Fruit fly (Drosophila melanogaster) whole organism, embryonic: ENCODE measurements around the gene CG9672.

Source experiments
- Bdp1 ChIP-seq: fragments of 200-800 bp; sonication (Bioruptor generic); optimal IDR thresholded peaks from 3 replicates; lab custom pipeline; 2016; ENCODE audit warnings: missing biosample characterization, missing genetic modification characterization
- CG10654 ChIP-seq: fragments of 200-800 bp; sonication (Bioruptor generic); optimal IDR thresholded peaks from 2 replicates; lab custom pipeline; 2016; ENCODE audit warnings: missing biosample characterization, missing genetic modification characterization
- CG10959 ChIP-seq: fragments of 200-800 bp; sonication (Bioruptor generic); IDR thresholded peaks from 2 replicates; pipeline ENCODE4 v1.3.6; 2022; ENCODE audit warnings: missing biosample characterization, missing genetic modification characterization
- CG12104 ChIP-seq: fragments of 200-800 bp; sonication (Bioruptor generic); optimal IDR thresholded peaks from 3 replicates; lab custom pipeline; 2016; ENCODE audit warnings: missing biosample characterization, missing genetic modification characterization
- CG14710 ChIP-seq: fragments of 200-800 bp; sonication (Bioruptor generic); optimal IDR thresholded peaks from 3 replicates; lab custom pipeline; 2019; ENCODE audit warnings: missing biosample characterization, mild to moderate bottlenecking, missing genetic modification characterization, moderate library complexity
- CG15073 ChIP-seq: fragments of 200-800 bp; sonication (Bioruptor generic); optimal IDR thresholded peaks from 2 replicates; lab custom pipeline; 2016; ENCODE audit warnings: missing biosample characterization, missing genetic modification characterization
- CG17912 ChIP-seq: fragments of 200-800 bp; sonication (Bioruptor generic); optimal IDR thresholded peaks from 2 replicates; lab custom pipeline; 2018; ENCODE audit warnings: missing biosample characterization, mild to moderate bottlenecking, missing genetic modification characterization
- CG2129 ChIP-seq: fragments of 200-800 bp; sonication (Bioruptor generic); IDR thresholded peaks from 2 replicates; pipeline ENCODE4 v1.3.6; 2022; ENCODE audit warnings: missing biosample characterization, missing genetic modification characterization; ENCODE audit not compliant: partially characterized antibody
- CG30403 ChIP-seq: fragments of 200-800 bp; sonication (Bioruptor generic); optimal IDR thresholded peaks from 3 replicates; lab custom pipeline; 2016; ENCODE audit warnings: missing biosample characterization, missing genetic modification characterization
- CG30431 ChIP-seq: fragments of 200-800 bp; sonication (Bioruptor generic); optimal IDR thresholded peaks from 2 replicates; lab custom pipeline; 2017; ENCODE audit warnings: missing biosample characterization, missing genetic modification characterization
- CG3407 ChIP-seq: fragments of 200-800 bp; sonication (Bioruptor generic); optimal IDR thresholded peaks from 2 replicates; lab custom pipeline; 2018; ENCODE audit warnings: missing biosample characterization, mild to moderate bottlenecking, missing genetic modification characterization
- CG3847 ChIP-seq: fragments of 200-800 bp; sonication (Bioruptor generic); IDR thresholded peaks from 2 replicates; pipeline ENCODE4 v1.3.6; 2022; ENCODE audit warnings: missing biosample characterization, missing genetic modification characterization
- CG4730 ChIP-seq: fragments of 200-800 bp; sonication (Bioruptor generic); IDR thresholded peaks from 2 replicates; pipeline ENCODE4 v1.3.6; 2022; ENCODE audit warnings: missing biosample characterization, missing genetic modification characterization
- CG5953 ChIP-seq: fragments of 200-800 bp; sonication (Bioruptor generic); IDR thresholded peaks from 2 replicates; pipeline ENCODE4 v1.3.6; 2022; ENCODE audit warnings: missing biosample characterization, missing genetic modification characterization
- CG6254 ChIP-seq: fragments of 200-800 bp; sonication (Bioruptor generic); optimal IDR thresholded peaks from 3 replicates; lab custom pipeline; 2017; ENCODE audit warnings: mild to moderate bottlenecking, missing biosample characterization, missing genetic modification reagents, missing genetic modification characterization
- CG7786 ChIP-seq: fragments of 200-800 bp; sonication (Bioruptor generic); optimal IDR thresholded peaks from 2 replicates; lab custom pipeline; 2016; ENCODE audit warnings: missing biosample characterization, missing genetic modification characterization
- CG8290 ChIP-seq, 3 experiments: fragments of 200-800 bp; sonication (Bioruptor generic); optimal IDR thresholded peaks; 2 replicates each; lab custom pipeline; 2016 to 2019; ENCODE audit warnings: missing biosample characterization in 3 of 3, missing genetic modification characterization in 3 of 3, mild to moderate bottlenecking in 2 of 3, moderate library complexity in 1 of 3
- CG8924 ChIP-seq: fragments of 200-800 bp; optimal IDR thresholded peaks from 3 replicates; lab custom pipeline; 2019; ENCODE audit warnings: missing biosample characterization, mild to moderate bottlenecking, missing genetic modification characterization, moderate library complexity
- CG9932 ChIP-seq: fragments of 200-800 bp; sonication (Bioruptor generic); IDR thresholded peaks from 2 replicates; pipeline ENCODE4 v1.3.6; 2022; ENCODE audit warnings: missing biosample characterization, missing genetic modification characterization
- CkIIα-i1 ChIP-seq: fragments of 200-800 bp; sonication (Bioruptor generic); IDR thresholded peaks from 2 replicates; pipeline ENCODE4 v1.3.6; 2022; ENCODE audit warnings: missing biosample characterization, missing genetic modification characterization
- D19A ChIP-seq: fragments of 200-800 bp; optimal IDR thresholded peaks from 3 replicates; lab custom pipeline; 2019; ENCODE audit warnings: missing biosample characterization, mild to moderate bottlenecking, missing genetic modification characterization, moderate library complexity
- D19B ChIP-seq: fragments of 200-800 bp; sonication (Bioruptor generic); optimal IDR thresholded peaks from 2 replicates; lab custom pipeline; 2017; ENCODE audit warnings: missing biosample characterization, mild to moderate bottlenecking, missing genetic modification characterization
- Dbx ChIP-seq: fragments of 200-800 bp; sonication (Bioruptor generic); IDR thresholded peaks from 3 replicates; pipeline ENCODE4 v1.3.6; 2022; ENCODE audit warnings: missing biosample characterization, missing genetic modification characterization
- E2f2 ChIP-seq: fragments of 200-800 bp; sonication (Bioruptor generic); IDR thresholded peaks from 2 replicates; pipeline ENCODE4 v1.3.6; 2022; ENCODE audit warnings: missing biosample characterization, missing genetic modification characterization
- ERR ChIP-seq: fragments of 200-800 bp; sonication (Bioruptor generic); optimal IDR thresholded peaks from 2 replicates; lab custom pipeline; 2016; ENCODE audit warnings: missing biosample characterization, missing genetic modification characterization
- Gsc ChIP-seq: fragments of 200-800 bp; sonication (Bioruptor generic); IDR thresholded peaks from 2 replicates; pipeline ENCODE4 v1.3.6; 2022; ENCODE audit warnings: missing biosample characterization, missing genetic modification characterization
- HmgD ChIP-seq: fragments of 200-800 bp; sonication (Bioruptor generic); optimal IDR thresholded peaks from 3 replicates; lab custom pipeline; 2016; ENCODE audit warnings: missing biosample characterization, missing genetic modification characterization
- Lhr ChIP-seq: fragments of 200-800 bp; sonication (Bioruptor generic); optimal IDR thresholded peaks from 3 replicates; lab custom pipeline; 2017; ENCODE audit warnings: mild to moderate bottlenecking, missing biosample characterization, missing genetic modification reagents, missing genetic modification characterization
- MESR4 ChIP-seq: fragments of 200-800 bp; sonication (Bioruptor generic); optimal IDR thresholded peaks from 2 replicates; lab custom pipeline; 2018; ENCODE audit warnings: missing biosample characterization, mild to moderate bottlenecking, missing genetic modification characterization, moderate library complexity
- Med ChIP-seq: fragments of 200-800 bp; sonication (Bioruptor generic); peaks from one replicate; lab custom pipeline; 2016; ENCODE audit warnings: missing biosample characterization, missing genetic modification characterization, mild to moderate bottlenecking, inconsistent platforms, moderate library complexity
- Mes4 ChIP-seq: fragments of 200-800 bp; sonication (Bioruptor generic); optimal IDR thresholded peaks from 2 replicates; lab custom pipeline; 2016; ENCODE audit warnings: missing biosample characterization, missing genetic modification characterization
- Ravus ChIP-seq: fragments of 200-800 bp; sonication (Bioruptor generic); IDR thresholded peaks from 2 replicates; pipeline ENCODE4 v1.3.6; 2022; ENCODE audit warnings: missing biosample characterization, missing genetic modification characterization
- Stat92E ChIP-seq, 3 experiments: fragments of >200 bp in 2 of 3; fragments of 200-800 bp in 1 of 3; sonication (Bioruptor generic) in 1 of 3; optimal IDR thresholded peaks; 2 replicates each; lab custom pipeline; 2017 to 2019; ENCODE audit warnings: missing biosample characterization in 3 of 3, missing genetic modification characterization in 3 of 3, mild to moderate bottlenecking in 1 of 3, moderate library complexity in 1 of 3
- YL-1 ChIP-seq: fragments of 200-800 bp; sonication (Bioruptor generic); optimal IDR thresholded peaks from 3 replicates; lab custom pipeline; 2017; ENCODE audit warnings: missing biosample characterization, mild to moderate bottlenecking, missing genetic modification characterization
- bigmax ChIP-seq: fragments of 200-800 bp; sonication (Bioruptor generic); optimal IDR thresholded peaks from 2 replicates; lab custom pipeline; 2018; ENCODE audit warnings: missing biosample characterization, mild to moderate bottlenecking, missing genetic modification characterization
- cas ChIP-seq: fragments of 200-800 bp; sonication (Bioruptor generic); IDR thresholded peaks from 2 replicates; pipeline ENCODE4 v1.3.6; 2022; ENCODE audit warnings: missing biosample characterization, missing genetic modification characterization
- caup ChIP-seq: fragments of 200-800 bp; sonication (Bioruptor generic); optimal IDR thresholded peaks from 3 replicates; lab custom pipeline; 2017; ENCODE audit warnings: missing biosample characterization, mild to moderate bottlenecking, missing genetic modification characterization, moderate library complexity; ENCODE audit not compliant: severe bottlenecking
- dmrt11E ChIP-seq: fragments of 200-800 bp; sonication (Bioruptor generic); optimal IDR thresholded peaks from 3 replicates; lab custom pipeline; 2018; ENCODE audit warnings: missing biosample characterization, mild to moderate bottlenecking, missing genetic modification characterization, moderate library complexity
- en ChIP-seq: fragments of 200-800 bp; sonication (Bioruptor generic); optimal IDR thresholded peaks from 2 replicates; lab custom pipeline; 2016; ENCODE audit warnings: missing biosample characterization, missing genetic modification characterization
- ftz-f1 ChIP-seq: fragments of 200-800 bp; sonication (Bioruptor generic); optimal IDR thresholded peaks from 2 replicates; lab custom pipeline; 2016; ENCODE audit warnings: missing biosample characterization, missing genetic modification characterization
- insv ChIP-seq, 2 experiments: fragments of 200-800 bp; sonication (Bioruptor generic); optimal IDR thresholded peaks; 3 replicates each; lab custom pipeline; 2016 to 2018; ENCODE audit warnings: missing biosample characterization in 2 of 2, missing genetic modification characterization in 2 of 2
- inv ChIP-seq: fragments of 200-800 bp; sonication (Bioruptor generic); IDR thresholded peaks from 2 replicates; pipeline ENCODE4 v1.3.6; 2022; ENCODE audit warnings: missing biosample characterization, missing genetic modification characterization; ENCODE audit not compliant: partially characterized antibody
- ken ChIP-seq: fragments of 200-800 bp; sonication (Bioruptor generic); IDR thresholded peaks from 3 replicates; pipeline ENCODE4 v1.3.6; 2022; ENCODE audit warnings: missing biosample characterization, missing genetic modification characterization
- nerfin-2 ChIP-seq: fragments of 200-800 bp; sonication (Bioruptor generic); IDR thresholded peaks from 2 replicates; pipeline ENCODE4 v1.3.6; 2022; ENCODE audit warnings: missing biosample characterization, missing genetic modification characterization; ENCODE audit not compliant: partially characterized antibody
- otp ChIP-seq: fragments of 200-800 bp; sonication (Bioruptor generic); IDR thresholded peaks from 3 replicates; pipeline ENCODE4, ENCODE4 v1.3.6; 2022; ENCODE audit warnings: missing biosample characterization, missing genetic modification characterization
- pb ChIP-seq: fragments of 200-800 bp; sonication (Bioruptor generic); optimal IDR thresholded peaks from 3 replicates; lab custom pipeline; 2016; ENCODE audit warnings: missing biosample characterization, missing genetic modification characterization
- repo ChIP-seq: fragments of 200-800 bp; sonication (Bioruptor generic); optimal IDR thresholded peaks from 2 replicates; lab custom pipeline; 2016; ENCODE audit warnings: missing biosample characterization, missing genetic modification characterization
- ro ChIP-seq: fragments of 200-800 bp; sonication (Bioruptor generic); IDR thresholded peaks from 2 replicates; pipeline ENCODE4 v1.3.6; 2022; ENCODE audit warnings: missing biosample characterization, missing genetic modification characterization
- shn ChIP-seq: fragments of 200-800 bp; sonication (Bioruptor generic); optimal IDR thresholded peaks from 3 replicates; lab custom pipeline; 2016; ENCODE audit warnings: missing biosample characterization, missing genetic modification characterization
- zf30C ChIP-seq: fragments of 200-800 bp; sonication (Bioruptor generic); optimal IDR thresholded peaks from 3 replicates; lab custom pipeline; 2018; ENCODE audit warnings: missing biosample characterization, mild to moderate bottlenecking, missing genetic modification characterization

The CG9672 gene

DNA sequence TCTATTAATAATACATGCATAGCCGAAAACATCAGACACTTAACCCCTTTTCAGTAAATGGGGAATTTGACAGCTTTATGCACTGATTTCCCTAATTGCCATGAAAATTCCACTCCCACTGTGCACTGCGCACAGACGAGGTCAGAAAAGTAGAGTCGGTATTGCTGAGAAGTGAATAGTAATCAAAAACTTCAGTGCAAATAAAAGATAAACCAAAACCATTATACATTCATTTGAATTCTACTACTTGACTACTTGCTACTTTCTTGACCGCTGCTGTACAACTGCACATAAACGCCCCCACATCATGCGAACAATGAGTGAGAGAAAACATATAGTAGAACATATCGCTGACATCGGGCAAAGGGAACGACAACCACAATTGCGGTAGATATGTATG, 15.2 kb downstream of the CG9672 start (continued):
- TF ChIP-seq cas (GFP tag; lab: Robert Waterston, UW), result 0 out of 2 replicates have a peak, but pooled peaks have one; percentile 50
- peak; percentile 77 for TF ChIP-seq caup (GFP tag; lab: Kevin White, UChicago)
- TF ChIP-seq Dbx (GFP tag; lab: Robert Waterston, UW), result no peak
- peak; percentile 86 for TF ChIP-seq CG6254
- peak; percentile 73 for TF ChIP-seq Bdp1 (GFP tag; lab: Kevin White, UChicago)
- peak; percentile 74 for TF ChIP-seq CG30431 (GFP tag; lab: Kevin White, UChicago)
- peak; percentile 23 for TF ChIP-seq MESR4
- peak; percentile 98 for TF ChIP-seq Med (GFP tag; lab: Kevin White, UChicago)
- peak; percentile 87 for TF ChIP-seq otp (GFP tag; lab: Robert Waterston, UW)
- TF ChIP-seq CG3407 (GFP tag; lab: Kevin White, UChicago), result peak; percentile 84
- peak; percentile 83 for TF ChIP-seq CG14710 (tag; lab: Kevin White, UChicago)
- peak; percentile 66 for TF ChIP-seq Lhr (GFP tag; lab: Kevin White, UChicago)
- TF ChIP-seq CG15073 (GFP tag; lab: Kevin White, UChicago), result peak; percentile 46
- peak; percentile 86 for TF ChIP-seq pb (GFP tag; lab: Kevin White, UChicago)
- peak; percentile 82 for TF ChIP-seq repo (GFP tag; lab: Kevin White, UChicago)
- peak in 1 of 3 experiments; percentile 45 for TF ChIP-seq Stat92E (GFP tag; optimal IDR thresholded peaks at IDR 0.05; lab: Kevin White, UChicago)
- TF ChIP-seq en, result peak; percentile 64
- no peak for TF ChIP-seq CG2129
- peak; percentile 61 for TF ChIP-seq CG3847 (GFP tag; lab: Robert Waterston, UW)
- TF ChIP-seq nerfin-2 (GFP tag; lab: Robert Waterston, UW), result no peak
- TF ChIP-seq CG8290 (GFP tag; optimal IDR thresholded peaks at IDR 0.05; lab: Kevin White, UChicago), result peak; percentile 65
- peak in 1 of 2 experiments; percentile 88 for TF ChIP-seq CG8290 (tag; optimal IDR thresholded peaks at IDR 0.05; lab: Kevin White, UChicago)
- peak; percentile 59 for TF ChIP-seq ro (GFP tag; lab: Robert Waterston, UW)
- peak; percentile 86 for TF ChIP-seq Mes4
- TF ChIP-seq insv (GFP tag; optimal IDR thresholded peaks at IDR 0.05; lab: Kevin White, UChicago), result no peak
- peak; percentile 61; the same call in 1 of the 2 replicates for TF ChIP-seq E2f2 (GFP tag; lab: Robert Waterston, UW)
- TF ChIP-seq CG10959 (GFP tag; lab: Robert Waterston, UW), result peak; percentile 75
- TF ChIP-seq D19B, result no peak
- TF ChIP-seq CG30403 (GFP tag; lab: Kevin White, UChicago), result peak; percentile 83
- TF ChIP-seq shn (GFP tag; lab: Kevin White, UChicago), result peak; percentile 74
- TF ChIP-seq CG5953, result peak; percentile 82
- TF ChIP-seq ken, result peak; percentile 89
- TF ChIP-seq CG4730 (GFP tag; lab: Robert Waterston, UW), result peak; percentile 68
- TF ChIP-seq HmgD (GFP tag; lab: Kevin White, UChicago), result peak; percentile 47
- no peak for TF ChIP-seq ftz-f1
- peak; percentile 49; the same call in 1 of the 2 replicates for TF ChIP-seq CkIIα-i1 (GFP tag; lab: Robert Waterston, UW)
- peak; percentile 61 for TF ChIP-seq ERR (GFP tag; lab: Kevin White, UChicago)
- no peak for TF ChIP-seq bigmax (GFP tag; lab: Kevin White, UChicago)
- TF ChIP-seq CG9932, result peak; percentile 48
- TF ChIP-seq dmrt11E (tag; lab: Kevin White, UChicago), result peak; percentile 85
- TF ChIP-seq inv (GFP tag; lab: Robert Waterston, UW), result no peak
- TF ChIP-seq CG12104 (GFP tag; lab: Kevin White, UChicago), result peak; percentile 67
- TF ChIP-seq YL-1 (GFP tag; lab: Kevin White, UChicago), result peak; percentile 1
- TF ChIP-seq Gsc (GFP tag; lab: Robert Waterston, UW), result peak; percentile 71
- no peak for TF ChIP-seq zf30C (GFP tag; lab: Kevin White, UChicago)
- peak; percentile 84 for TF ChIP-seq CG10654
- peak; percentile 37; the same call in 1 of the 2 replicates for TF ChIP-seq Ravus (GFP tag; lab: Robert Waterston, UW)
- peak; percentile 80 for TF ChIP-seq D19A (tag; lab: Kevin White, UChicago)
- TF ChIP-seq CG17912 (GFP tag; lab: Kevin White, UChicago), result no peak
- peak; percentile 83 for TF ChIP-seq CG8924 (tag; lab: Kevin White, UChicago)
- TF ChIP-seq CG7786 (GFP tag; lab: Kevin White, UChicago), result peak; percentile 81
